Worm (Caenorhabditis elegans): ENCODE data around the gene C25F9.2.

- TF ChIP-seq snpc-4 (tag; optimal IDR thresholded peaks at IDR 0.05) (no peak), nhr-28 (tag; optimal IDR thresholded peaks at IDR 0.05) (no peak), zag-1 (tag; optimal IDR thresholded peaks at IDR 0.05) (no peak), egl-27 (tag; optimal IDR thresholded peaks at IDR 0.05) (no peak), ceh-82 (tag; optimal IDR thresholded peaks at IDR 0.05) (no peak), R02D3.7 (tag; optimal IDR thresholded peaks at IDR 0.05) (no peak), mdl-1 (tag; optimal IDR thresholded peaks at IDR 0.05) (no peak), elt-2 (tag; optimal IDR thresholded peaks at IDR 0.05) (no peak), nhr-237 (tag; optimal IDR thresholded peaks at IDR 0.05) (no peak), nhr-12 (tag; optimal IDR thresholded peaks at IDR 0.05) (no peak), lin-39 (tag; optimal IDR thresholded peaks at IDR 0.05) (no peak), nhr-23 (tag; optimal IDR thresholded peaks at IDR 0.05) (no peak), ztf-11 (tag; optimal IDR thresholded peaks at IDR 0.05) (no peak)
Measured at ce11 chrV:19470385-19470784, 49.1 kb downstream of the C25F9.2 start, which contains the start of gene Y43F8B.11.

Measured in whole organism, L3 larva.